Fruit fly (Drosophila melanogaster) S2 (cell line): ENCODE results near the gene CG14043.

Experiments used
- CG8478 ChIP-seq: fragments of >200 bp; optimal IDR thresholded peaks from 2 replicates; lab custom pipeline; 2018
- CTCF ChIP-seq, 2 experiments: fragments of >200 bp; optimal IDR thresholded peaks; 2 replicates each; lab custom pipeline; 2018

The CG14043 gene

DNA sequence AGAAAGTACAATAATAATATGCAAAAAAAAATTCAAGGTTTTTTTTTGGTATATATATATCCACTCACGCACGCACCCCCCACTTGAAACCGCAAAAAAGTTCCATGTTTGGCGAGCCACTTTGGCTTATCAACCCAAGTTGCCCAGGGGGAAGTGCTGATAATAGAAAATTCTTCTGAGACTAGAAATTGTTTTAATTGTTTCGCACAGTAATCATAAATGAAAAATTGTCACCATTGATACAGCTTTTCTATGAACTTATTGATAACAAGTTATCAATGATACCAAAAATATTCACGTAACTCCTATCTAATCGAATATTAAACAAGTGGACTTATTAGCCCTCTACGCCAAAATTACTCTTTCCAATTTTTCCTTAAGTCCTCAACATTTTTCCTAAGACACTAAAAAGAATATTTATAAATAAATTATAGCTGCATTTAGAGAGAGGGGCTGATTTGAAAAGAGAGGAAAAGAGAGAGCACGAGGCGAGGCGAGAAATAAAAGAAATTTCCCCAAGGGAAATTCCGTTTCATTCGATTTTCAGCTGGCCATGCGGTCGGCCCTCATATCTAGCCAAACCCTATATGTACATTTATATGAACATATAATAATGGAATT, 27.2 kb downstream of the CG14043 start:
- TF ChIP-seq CTCF (optimal IDR thresholded peaks at IDR 0.05; lab: Kevin White, UChicago) (no peak), CG8478 (lab: Kevin White, UChicago) (no peak)

DNA sequence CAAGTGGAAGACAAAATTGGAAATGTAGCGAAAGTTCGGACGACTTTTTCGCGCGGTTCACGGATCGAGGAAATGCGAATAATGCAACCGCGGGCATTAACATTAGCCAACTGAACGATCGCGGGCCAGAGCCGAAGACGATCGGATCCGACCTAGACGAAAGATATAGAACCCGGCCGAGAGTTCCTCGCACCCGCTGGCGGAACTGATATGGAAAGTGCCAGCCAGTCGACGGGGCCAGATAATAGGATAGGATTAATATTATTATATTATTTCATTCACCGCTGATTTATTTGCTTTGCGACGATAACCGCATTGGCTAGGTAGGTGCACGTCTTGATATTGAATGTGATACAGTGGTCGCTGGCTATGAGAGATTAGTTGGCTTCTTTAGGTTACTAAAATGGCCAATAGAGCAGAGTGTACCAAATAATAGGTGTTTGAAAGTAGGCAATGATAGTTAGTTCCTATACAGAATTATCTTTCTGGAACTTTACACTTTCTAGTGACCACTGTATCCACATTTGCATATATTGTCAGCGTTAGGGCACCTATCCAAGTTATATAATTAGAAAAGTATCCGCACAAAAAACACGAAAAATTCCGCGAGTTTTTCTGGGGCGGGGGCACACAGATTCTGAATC, 28.0 kb downstream of the CG14043 start:
- TF ChIP-seq CTCF (optimal IDR thresholded peaks at IDR 0.05; lab: Kevin White, UChicago) (no peak), CG8478 (lab: Kevin White, UChicago) (no peak)

DNA sequence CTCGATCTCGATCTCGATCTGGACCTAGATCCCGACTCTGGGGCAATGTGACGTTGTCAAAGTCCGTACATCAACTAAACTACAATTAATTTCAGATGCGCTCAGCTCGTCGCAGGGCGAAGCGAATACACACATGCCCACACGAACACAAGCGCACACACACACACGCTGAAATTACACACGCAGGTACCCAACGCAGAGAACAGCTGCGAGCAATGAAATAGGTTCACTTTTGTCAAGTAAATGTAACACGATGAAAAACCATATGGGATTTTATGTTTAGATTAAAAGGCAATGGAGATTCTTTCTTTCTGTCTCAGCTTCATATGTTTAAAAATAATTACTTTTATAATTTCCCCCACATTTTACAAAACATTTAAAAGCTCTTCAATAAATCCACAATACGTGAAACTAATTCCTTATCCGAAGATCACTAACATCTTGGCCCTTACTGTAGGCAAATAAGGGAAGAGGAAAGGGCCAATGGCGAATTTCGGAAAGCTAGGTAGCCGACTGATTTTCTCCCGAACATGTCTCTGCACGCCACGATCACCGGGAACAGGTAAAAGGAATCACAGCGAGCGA, 28.9 kb downstream of the CG14043 start:
- TF ChIP-seq CG8478 (lab: Kevin White, UChicago) (no peak), CTCF (optimal IDR thresholded peaks at IDR 0.05; lab: Kevin White, UChicago) (no peak)

DNA sequence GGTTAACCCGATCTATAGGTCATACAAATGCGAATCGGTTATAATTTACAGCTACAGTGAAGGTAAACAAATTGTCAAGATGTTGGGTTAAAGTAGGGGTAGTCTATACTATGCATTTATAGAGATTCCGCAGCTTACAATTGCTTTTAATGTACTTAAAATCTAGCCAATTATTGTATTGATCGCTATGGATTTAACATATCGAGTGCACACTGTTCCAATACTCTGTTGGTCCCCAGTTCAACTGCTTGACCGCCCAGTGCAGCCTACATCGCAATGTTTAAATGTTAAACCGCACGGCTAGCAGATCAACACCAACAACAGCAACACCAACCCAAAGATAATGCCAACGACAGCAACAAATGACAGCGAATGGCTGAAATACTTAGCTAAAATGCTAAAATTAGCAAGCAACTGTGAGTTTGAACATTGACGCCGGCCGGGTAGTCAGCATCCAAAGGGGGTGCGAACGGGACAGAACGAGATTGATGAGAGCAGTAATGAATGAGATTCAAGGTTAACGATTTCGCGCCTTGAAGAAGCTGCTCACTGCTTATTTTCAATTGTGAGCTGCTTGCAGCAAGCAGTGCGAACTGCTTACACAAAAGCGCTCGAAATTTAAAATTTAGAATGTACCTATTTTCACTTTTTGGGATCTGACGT, 29.5 kb downstream of the CG14043 start:
- TF ChIP-seq CTCF (optimal IDR thresholded peaks at IDR 0.05; lab: Kevin White, UChicago) (peak; percentile 31 to 47), CG8478 (lab: Kevin White, UChicago) (no peak)

DNA sequence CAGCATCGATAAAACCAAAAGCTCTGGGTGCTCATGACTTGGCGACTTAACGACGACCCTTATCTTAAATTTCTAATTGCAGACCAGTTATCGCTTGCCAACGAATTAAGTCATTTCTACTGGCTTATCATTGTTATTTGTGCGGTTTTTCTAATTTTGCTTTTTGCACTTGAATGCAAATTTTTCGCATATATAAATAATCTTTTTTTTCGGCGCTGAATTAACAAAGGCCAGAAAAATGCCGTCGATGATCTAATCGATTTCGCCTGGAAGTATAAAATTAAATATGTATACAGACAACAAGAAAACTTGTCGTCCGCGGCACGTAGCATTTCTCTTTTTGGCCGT, 30.1 kb downstream of the CG14043 start:
- TF ChIP-seq CG8478 (lab: Kevin White, UChicago) (no peak), CTCF (optimal IDR thresholded peaks at IDR 0.05; lab: Kevin White, UChicago) (no peak)

DNA sequence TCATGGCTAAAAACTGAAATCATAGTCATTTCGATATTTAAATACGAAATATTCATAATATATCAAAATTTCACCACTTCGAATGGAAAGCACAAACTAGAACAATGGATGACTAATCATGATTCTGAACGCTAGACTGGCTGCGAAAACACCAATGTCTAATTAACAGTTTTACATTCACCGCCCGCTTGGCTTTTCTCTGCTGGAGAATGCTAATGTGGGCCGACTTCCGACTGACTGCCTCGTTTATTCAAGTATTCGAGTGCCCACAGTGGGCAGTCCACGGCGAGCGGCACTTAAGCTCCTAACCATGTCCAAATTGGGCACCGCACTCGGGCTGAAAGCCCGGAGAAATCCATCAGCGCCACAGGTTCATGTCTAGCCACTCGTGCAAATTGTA, 30.5 kb downstream of the CG14043 start:
- TF ChIP-seq CTCF (optimal IDR thresholded peaks at IDR 0.05; lab: Kevin White, UChicago) (no peak), CG8478 (lab: Kevin White, UChicago) (no peak)

DNA sequence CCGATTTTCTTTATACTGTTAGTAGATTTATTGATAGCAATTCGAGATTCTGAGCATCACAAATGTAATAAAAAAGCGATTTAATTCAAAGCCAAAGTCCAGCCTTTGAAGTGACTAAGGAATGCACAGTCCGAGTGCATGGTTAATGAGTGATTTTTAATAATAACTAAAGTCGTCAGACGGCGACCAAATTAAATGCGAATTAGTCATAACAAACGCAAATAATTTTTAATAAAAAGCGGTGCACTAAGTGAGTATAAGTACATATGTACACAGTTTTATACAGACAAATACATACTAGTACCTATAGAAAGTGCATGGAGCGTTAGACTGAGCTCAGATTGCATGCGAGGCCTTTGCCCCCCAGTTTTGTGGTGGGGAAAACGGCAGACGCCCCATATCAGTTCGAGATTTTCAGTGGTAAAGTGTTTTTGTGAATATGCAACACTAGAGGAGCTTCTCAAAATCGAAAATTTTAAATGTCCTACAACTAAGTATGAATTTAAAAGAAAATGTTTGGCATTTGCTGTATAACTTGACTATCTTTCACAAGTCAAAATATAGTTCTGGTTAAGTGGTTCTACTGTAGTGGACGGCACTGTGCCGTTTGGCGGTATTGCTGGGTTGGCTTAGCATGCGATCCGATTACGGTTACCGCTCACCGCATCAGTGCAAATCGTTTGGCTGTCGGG, 31.4 kb downstream of the CG14043 start:
- no peak for TF ChIP-seq CG8478 (lab: Kevin White, UChicago)
- no peak for TF ChIP-seq CTCF (optimal IDR thresholded peaks at IDR 0.05; lab: Kevin White, UChicago)

DNA sequence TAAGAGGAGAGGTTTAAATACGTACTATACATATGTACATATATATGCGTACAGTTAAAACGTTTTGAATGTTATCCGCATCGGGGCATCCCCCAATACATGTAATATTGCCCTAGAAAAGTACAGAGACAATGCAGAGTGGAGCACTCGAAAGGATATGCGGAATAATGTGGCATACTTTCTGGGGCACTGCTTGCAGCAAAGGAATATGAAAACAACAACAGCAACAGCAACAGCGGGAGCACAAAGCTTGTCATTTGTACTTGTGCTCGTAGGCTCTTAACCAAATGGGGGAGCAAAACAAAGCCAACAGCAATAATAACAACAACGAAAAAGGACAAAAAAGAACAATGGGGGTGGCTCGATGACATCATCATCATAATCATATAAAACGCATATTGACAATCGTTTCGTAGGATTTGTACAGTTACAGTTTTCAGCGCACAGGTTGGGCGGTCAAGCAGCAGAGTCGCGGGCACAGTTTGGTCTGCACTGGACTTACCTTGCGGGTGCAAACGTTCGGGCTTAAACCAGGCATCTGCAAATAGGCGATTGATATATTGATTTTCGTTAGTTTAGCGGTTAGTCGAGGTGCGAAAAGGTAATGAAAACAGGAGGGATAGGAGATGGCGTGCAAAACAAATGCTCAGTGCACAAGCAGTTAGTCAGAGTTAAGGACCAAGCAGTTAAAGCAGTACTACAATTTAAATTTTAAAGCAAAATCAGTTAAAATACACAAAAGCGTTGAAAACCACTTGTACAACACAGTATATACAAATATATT, 32.4 kb downstream of the CG14043 start:
- TF ChIP-seq CG8478 (lab: Kevin White, UChicago) (no peak), CTCF (optimal IDR thresholded peaks at IDR 0.05; lab: Kevin White, UChicago) (peak in 1 of 2 experiments; percentile 56)

DNA sequence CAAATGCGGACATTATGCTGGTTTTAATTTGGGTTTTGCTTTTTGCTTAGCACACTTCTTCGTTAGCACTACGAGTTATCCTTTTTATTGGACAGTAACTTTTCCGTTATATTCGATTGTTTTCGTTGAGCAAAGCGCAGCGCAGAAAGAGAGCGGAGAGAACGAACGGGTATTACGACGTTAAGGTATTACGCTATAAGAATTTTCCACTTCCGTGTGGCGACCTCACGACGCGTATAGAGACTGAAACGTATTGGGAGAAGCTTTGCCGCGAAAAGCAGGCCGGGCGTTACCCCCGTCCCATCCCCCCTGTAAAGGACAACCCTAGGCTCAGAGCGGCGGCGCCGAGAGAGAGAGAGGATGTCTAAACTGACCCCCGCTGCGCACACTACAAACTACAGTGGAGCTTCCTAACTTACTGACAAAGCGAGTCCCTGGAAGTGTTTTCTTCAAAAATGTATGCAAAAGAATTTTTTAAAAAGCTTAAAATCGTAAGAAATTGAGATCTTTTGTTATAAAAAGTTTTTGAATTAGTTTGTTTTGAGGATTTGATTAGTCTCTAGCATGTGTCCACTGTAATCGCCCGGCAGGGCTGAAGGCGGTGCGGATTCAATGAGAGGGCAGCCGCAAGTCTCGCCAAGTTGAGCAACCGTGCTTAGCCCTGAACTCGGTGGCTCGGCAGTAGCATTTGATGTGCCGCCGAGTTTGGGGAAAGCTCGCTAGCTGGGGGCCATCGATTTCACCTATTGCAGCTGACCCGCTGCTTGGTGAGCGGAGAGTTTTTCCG, 33.4 kb downstream of the CG14043 start:
- TF ChIP-seq CTCF (optimal IDR thresholded peaks at IDR 0.05; lab: Kevin White, UChicago) (no peak), CG8478 (lab: Kevin White, UChicago) (no peak)

DNA sequence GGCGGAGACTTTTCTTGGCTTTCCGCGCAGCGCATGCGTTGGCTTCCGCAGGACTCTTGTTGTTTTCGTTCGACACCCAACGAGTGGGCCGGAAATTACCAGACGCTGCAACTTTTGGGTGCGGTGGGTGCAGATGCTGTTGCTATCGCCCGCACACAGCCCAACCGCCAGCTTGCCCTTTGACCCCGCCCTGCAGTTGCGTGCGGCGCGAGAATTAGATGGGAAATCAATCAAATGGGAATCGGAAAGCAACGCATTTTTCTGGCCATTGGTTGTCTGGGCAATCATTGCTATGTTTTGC, 33.9 kb downstream of the CG14043 start:
- no peak for TF ChIP-seq CG8478 (lab: Kevin White, UChicago)
- no peak for TF ChIP-seq CTCF (optimal IDR thresholded peaks at IDR 0.05; lab: Kevin White, UChicago)

DNA sequence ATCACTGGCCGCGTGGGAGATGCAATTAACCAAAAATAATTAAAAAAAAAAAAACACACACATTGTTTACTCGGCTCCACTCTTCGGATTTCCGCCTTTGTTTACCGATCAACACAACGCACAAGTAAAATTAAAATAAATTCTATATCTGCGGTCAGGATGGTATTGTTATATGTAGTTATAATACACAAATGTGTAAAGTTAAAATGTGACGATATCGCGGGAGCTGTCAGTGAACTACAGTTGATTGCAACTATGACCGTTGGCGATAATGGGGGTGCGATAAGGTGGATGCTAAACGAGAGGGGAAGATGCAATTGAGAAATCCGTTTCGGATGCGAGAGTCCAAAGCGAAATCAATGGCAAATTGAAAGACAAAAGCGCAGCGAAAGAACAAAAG, 34.8 kb downstream of the CG14043 start:
- TF ChIP-seq CG8478 (lab: Kevin White, UChicago) (no peak), CTCF (optimal IDR thresholded peaks at IDR 0.05; lab: Kevin White, UChicago) (no peak)

DNA sequence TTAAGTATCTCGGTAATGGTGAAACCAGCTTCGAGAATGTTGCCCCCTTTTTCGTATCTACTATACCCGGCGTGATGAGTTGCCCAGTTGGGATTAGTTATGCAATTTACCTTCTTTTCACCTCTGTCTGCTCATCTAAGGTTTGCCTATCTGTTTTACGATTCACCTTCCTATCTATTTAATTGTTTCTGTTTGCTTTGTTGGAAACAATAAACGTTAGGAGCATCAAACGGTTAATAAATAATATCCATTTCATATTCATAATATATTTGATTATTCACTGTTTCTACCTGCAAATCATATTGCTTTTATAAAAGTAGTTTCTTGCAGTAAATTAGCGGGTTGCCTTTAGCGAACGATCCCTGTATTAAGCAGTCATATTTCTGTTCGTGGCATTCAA, 35.8 kb downstream of the CG14043 start:
- no peak for TF ChIP-seq CTCF (optimal IDR thresholded peaks at IDR 0.05; lab: Kevin White, UChicago)
- TF ChIP-seq CG8478 (lab: Kevin White, UChicago) = no peak

DNA sequence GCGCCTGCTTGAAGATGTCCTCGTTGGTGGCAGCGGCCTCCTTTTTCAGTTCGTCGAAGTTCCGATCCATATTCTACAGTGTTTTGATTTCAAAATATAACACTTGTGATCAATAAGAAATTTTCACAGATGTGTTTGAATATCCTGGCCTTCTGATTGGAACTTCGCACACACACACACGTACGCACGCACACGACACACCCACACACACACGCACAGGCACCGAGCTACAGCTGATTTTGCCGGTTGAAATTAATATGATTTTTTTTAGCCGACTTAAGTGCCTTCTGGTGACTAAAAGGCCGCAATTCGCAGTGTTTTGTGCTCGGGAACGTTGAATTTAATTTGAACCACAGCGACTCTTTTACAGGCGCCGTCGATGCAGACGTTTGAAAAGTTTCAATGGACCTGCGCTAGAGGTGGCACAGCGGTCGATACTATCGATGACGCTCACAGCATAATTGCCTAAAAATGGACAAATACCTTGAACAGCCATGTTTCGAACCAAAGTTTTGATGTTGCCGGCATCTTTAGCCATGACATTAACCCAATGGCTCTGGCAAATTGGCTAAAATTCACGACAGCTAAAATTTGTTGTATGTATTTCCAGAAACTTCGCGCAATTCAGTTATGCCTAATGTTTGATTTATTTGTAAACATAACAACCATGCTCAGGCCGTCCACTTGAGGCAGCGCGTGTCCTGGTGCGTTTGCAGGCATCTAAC, 38.0 kb downstream of the CG14043 start, which contains the start of gene Rtnl1:
Gene Rtnl1, minus strand, starts transcription at position 415 of the 725 bp plus-strand sequence.
- TF ChIP-seq CTCF (optimal IDR thresholded peaks at IDR 0.05; lab: Kevin White, UChicago) (peak; percentile 53 to 60), CG8478 (lab: Kevin White, UChicago) (no peak)
